Fruit fly (Drosophila melanogaster) whole organism, embryonic: ENCODE data around the gene RpS17.

Source experiments
- C15 ChIP-seq: fragments of 200-800 bp; sonication (Bioruptor generic); IDR thresholded peaks from 3 replicates; pipeline ENCODE4 v1.3.6; 2022; ENCODE audit warnings: missing biosample characterization, missing genetic modification characterization
- CG10959 ChIP-seq: fragments of 200-800 bp; sonication (Bioruptor generic); IDR thresholded peaks from 2 replicates; pipeline ENCODE4 v1.3.6; 2022; ENCODE audit warnings: missing biosample characterization, missing genetic modification characterization
- CG11504 ChIP-seq: fragments of 200-800 bp; sonication (Bioruptor generic); optimal IDR thresholded peaks from 3 replicates; lab custom pipeline; 2019; ENCODE audit warnings: missing biosample characterization, mild to moderate bottlenecking, missing genetic modification characterization, moderate library complexity
- CG13894 ChIP-seq: fragments of 200-800 bp; sonication (Bioruptor generic); optimal IDR thresholded peaks from 3 replicates; lab custom pipeline; 2018; ENCODE audit warnings: missing biosample characterization, mild to moderate bottlenecking, missing genetic modification characterization, moderate library complexity
- CG14014 ChIP-seq: fragments of 200-800 bp; sonication (Bioruptor generic); IDR thresholded peaks from 2 replicates; pipeline ENCODE4 v1.3.6; 2022; ENCODE audit warnings: missing biosample characterization, missing genetic modification characterization
- CG14667 ChIP-seq: fragments of 200-800 bp; sonication (Bioruptor generic); IDR thresholded peaks from 2 replicates; pipeline ENCODE4 v1.3.6; 2022; ENCODE audit warnings: missing biosample characterization, missing genetic modification characterization
- CG15479 ChIP-seq: fragments of 200-800 bp; sonication (Bioruptor generic); optimal IDR thresholded peaks from 3 replicates; lab custom pipeline; 2019; ENCODE audit warnings: missing biosample characterization, mild to moderate bottlenecking, missing genetic modification characterization, moderate library complexity
- CG15601 ChIP-seq: fragments of 200-800 bp; sonication (Bioruptor generic); optimal IDR thresholded peaks from 3 replicates; lab custom pipeline; 2019; ENCODE audit warnings: missing biosample characterization, mild to moderate bottlenecking, missing genetic modification characterization, moderate library complexity
- CG16815 ChIP-seq: fragments of 200-800 bp; sonication (Bioruptor generic); optimal IDR thresholded peaks from 3 replicates; lab custom pipeline; 2017; ENCODE audit warnings: missing biosample characterization, mild to moderate bottlenecking, missing genetic modification characterization
- CG17359 ChIP-seq: fragments of 200-800 bp; sonication (Bioruptor generic); optimal IDR thresholded peaks from 3 replicates; lab custom pipeline; 2018; ENCODE audit warnings: missing biosample characterization, mild to moderate bottlenecking, missing genetic modification characterization, moderate library complexity
- CG17361 ChIP-seq: fragments of 200-800 bp; sonication (Bioruptor generic); IDR thresholded peaks from 3 replicates; pipeline ENCODE4 v1.3.6; 2022; ENCODE audit warnings: missing biosample characterization, missing genetic modification characterization
- CG18011 ChIP-seq: fragments of 200-800 bp; sonication (Bioruptor generic); optimal IDR thresholded peaks from 2 replicates; lab custom pipeline; 2017; ENCODE audit warnings: missing biosample characterization, missing genetic modification characterization, mild to moderate bottlenecking, moderate library complexity, missing genotype
- CG3163 ChIP-seq: fragments of 200-800 bp; sonication (Bioruptor generic); optimal IDR thresholded peaks from 3 replicates; lab custom pipeline; 2016; ENCODE audit warnings: missing biosample characterization, missing genetic modification characterization
- CG33213 ChIP-seq: fragments of 200-800 bp; sonication (Bioruptor generic); optimal IDR thresholded peaks from 3 replicates; lab custom pipeline; 2016; ENCODE audit warnings: missing biosample characterization, missing genetic modification characterization
- CG34224 ChIP-seq: fragments of 200-800 bp; sonication (Bioruptor generic); IDR thresholded peaks from 3 replicates; pipeline ENCODE4 v1.3.6; 2022; ENCODE audit warnings: missing biosample characterization, missing genetic modification characterization; ENCODE audit not compliant: partially characterized antibody
- CG3847 ChIP-seq: fragments of 200-800 bp; sonication (Bioruptor generic); IDR thresholded peaks from 2 replicates; pipeline ENCODE4 v1.3.6; 2022; ENCODE audit warnings: missing biosample characterization, missing genetic modification characterization
- CG4328 ChIP-seq: fragments of 200-800 bp; sonication (Bioruptor generic); optimal IDR thresholded peaks from 3 replicates; lab custom pipeline; 2017; ENCODE audit warnings: missing biosample characterization, missing genetic modification reagents, missing genetic modification characterization
- CG5245 ChIP-seq: fragments of 200-800 bp; sonication (Bioruptor generic); optimal IDR thresholded peaks from 3 replicates; lab custom pipeline; 2016; ENCODE audit warnings: missing biosample characterization, missing genetic modification characterization
- CG6813 ChIP-seq: fragments of 200-800 bp; sonication (Bioruptor generic); optimal IDR thresholded peaks from 2 replicates; lab custom pipeline; 2017; ENCODE audit warnings: missing biosample characterization, missing genetic modification characterization, mild to moderate bottlenecking, moderate library complexity, missing genetic modification reagents
- CG8290 ChIP-seq, 3 experiments: fragments of 200-800 bp; sonication (Bioruptor generic); optimal IDR thresholded peaks; 2 replicates each; lab custom pipeline; 2016 to 2019; ENCODE audit warnings: missing biosample characterization in 3 of 3, missing genetic modification characterization in 3 of 3, mild to moderate bottlenecking in 2 of 3, moderate library complexity in 1 of 3
- CG8478 ChIP-seq: fragments of >200 bp; optimal IDR thresholded peaks from 2 replicates; lab custom pipeline; 2018
- Gsc ChIP-seq: fragments of 200-800 bp; sonication (Bioruptor generic); IDR thresholded peaks from 2 replicates; pipeline ENCODE4 v1.3.6; 2022; ENCODE audit warnings: missing biosample characterization, missing genetic modification characterization
- H2.0 ChIP-seq: fragments of 200-800 bp; sonication (Bioruptor generic); IDR thresholded peaks from 2 replicates; pipeline ENCODE4 v1.3.6; 2022; ENCODE audit warnings: missing biosample characterization, missing genetic modification characterization
- HHEX ChIP-seq: fragments of 200-800 bp; sonication (Bioruptor generic); optimal IDR thresholded peaks from 3 replicates; lab custom pipeline; 2017; ENCODE audit warnings: missing biosample characterization, mild to moderate bottlenecking, missing genetic modification characterization, missing genetic modification reagents
- Lhr ChIP-seq: fragments of 200-800 bp; sonication (Bioruptor generic); optimal IDR thresholded peaks from 3 replicates; lab custom pipeline; 2017; ENCODE audit warnings: mild to moderate bottlenecking, missing biosample characterization, missing genetic modification reagents, missing genetic modification characterization
- MTF-1 ChIP-seq: fragments of 200-800 bp; sonication (Bioruptor generic); optimal IDR thresholded peaks from 2 replicates; lab custom pipeline; 2018; ENCODE audit warnings: missing biosample characterization, mild to moderate bottlenecking, missing genetic modification characterization, borderline replicate concordance
- Med ChIP-seq: fragments of 200-800 bp; sonication (Bioruptor generic); peaks from one replicate; lab custom pipeline; 2016; ENCODE audit warnings: missing biosample characterization, missing genetic modification characterization, mild to moderate bottlenecking, inconsistent platforms, moderate library complexity
- Meics ChIP-seq: fragments of 200-800 bp; sonication (Bioruptor generic); optimal IDR thresholded peaks from 2 replicates; lab custom pipeline; 2017; ENCODE audit warnings: missing biosample characterization, mild to moderate bottlenecking, missing genetic modification characterization
- Oaz ChIP-seq: fragments of 200-800 bp; sonication (Bioruptor generic); IDR thresholded peaks from 2 replicates; pipeline ENCODE4 v1.3.6; 2022; ENCODE audit warnings: missing biosample characterization, missing genetic modification characterization
- Ptx1 ChIP-seq: fragments of 200-800 bp; sonication (Bioruptor generic); IDR thresholded peaks from 2 replicates; pipeline ENCODE4 v1.3.6; 2022; ENCODE audit warnings: missing biosample characterization, missing genetic modification characterization
- Rfx ChIP-seq: fragments of 200-800 bp; sonication (Bioruptor generic); IDR thresholded peaks from 2 replicates; pipeline ENCODE4 v1.3.6; 2022; ENCODE audit warnings: missing biosample characterization, missing genetic modification characterization
- Scr ChIP-seq: fragments of 200-800 bp; sonication (Bioruptor generic); IDR thresholded peaks from 2 replicates; pipeline ENCODE4 v1.3.6; 2022; ENCODE audit warnings: missing biosample characterization, missing genetic modification characterization; ENCODE audit not compliant: partially characterized antibody
- Spps ChIP-seq: fragments of 200-800 bp; sonication (Bioruptor generic); optimal IDR thresholded peaks from 2 replicates; lab custom pipeline; 2018; ENCODE audit warnings: missing biosample characterization, mild to moderate bottlenecking, missing genetic modification characterization
- Stat92E ChIP-seq, 3 experiments: fragments of >200 bp in 2 of 3; fragments of 200-800 bp in 1 of 3; sonication (Bioruptor generic) in 1 of 3; optimal IDR thresholded peaks; 2 replicates each; lab custom pipeline; 2017 to 2019; ENCODE audit warnings: missing biosample characterization in 3 of 3, missing genetic modification characterization in 3 of 3, mild to moderate bottlenecking in 1 of 3, moderate library complexity in 1 of 3
- Usf ChIP-seq: fragments of 200-800 bp; sonication (Bioruptor generic); optimal IDR thresholded peaks from 2 replicates; lab custom pipeline; 2017; ENCODE audit warnings: missing genotype, missing biosample characterization, missing genetic modification characterization
- Vsx1 ChIP-seq: fragments of 200-800 bp; sonication (Bioruptor generic); optimal IDR thresholded peaks from 2 replicates; lab custom pipeline; 2017; ENCODE audit warnings: missing biosample characterization, mild to moderate bottlenecking, missing genetic modification characterization, missing genetic modification reagents
- chm ChIP-seq: fragments of 200-800 bp; sonication (Bioruptor generic); IDR thresholded peaks from 2 replicates; pipeline ENCODE4 v1.3.6; 2022; ENCODE audit warnings: missing biosample characterization, missing genetic modification characterization
- dpn ChIP-seq, 2 experiments: fragments of 200-800 bp; sonication (Bioruptor generic); optimal IDR thresholded peaks; 3 replicates each; lab custom pipeline; 2016; ENCODE audit warnings: missing biosample characterization in 2 of 2, missing genetic modification characterization in 2 of 2
- gcm2 ChIP-seq: fragments of 200-800 bp; sonication (Bioruptor generic); optimal IDR thresholded peaks from 2 replicates; lab custom pipeline; 2016; ENCODE audit warnings: missing biosample characterization, missing genetic modification characterization
- hkb ChIP-seq, 2 experiments: fragments of 200-800 bp in 1 of 2; fragments of >200 bp in 1 of 2; sonication (Bioruptor generic) in 1 of 2; IDR thresholded peaks in 1 of 2; optimal IDR thresholded peaks in 1 of 2; 2 replicates each; pipeline versions ENCODE4 v1.3.6 to Lab custom; 2017 to 2022; ENCODE audit warnings: missing biosample characterization in 1 of 2, missing genetic modification characterization in 1 of 2
- hth ChIP-seq: fragments of >200 bp; optimal IDR thresholded peaks from 2 replicates; lab custom pipeline; 2017; ENCODE audit warnings: inconsistent platforms
- kay ChIP-seq: fragments of 200-800 bp; sonication (Bioruptor generic); optimal IDR thresholded peaks from 2 replicates; lab custom pipeline; 2016; ENCODE audit warnings: missing biosample characterization, missing genetic modification characterization
- knrl ChIP-seq: fragments of 200-800 bp; sonication (Bioruptor generic); IDR thresholded peaks from 3 replicates; pipeline ENCODE4 v1.3.6; 2022; ENCODE audit warnings: missing biosample characterization, missing genetic modification characterization; ENCODE audit not compliant: partially characterized antibody
- lilli ChIP-seq: fragments of 200-800 bp; sonication (Bioruptor generic); optimal IDR thresholded peaks from 3 replicates; lab custom pipeline; 2016; ENCODE audit warnings: missing biosample characterization, missing genetic modification characterization
- pho ChIP-seq: fragments of 200-800 bp; sonication (Bioruptor generic); optimal IDR thresholded peaks from 2 replicates; lab custom pipeline; 2016; ENCODE audit warnings: missing biosample characterization, missing genetic modification characterization
- pita ChIP-seq: fragments of 200-800 bp; sonication (Bioruptor generic); optimal IDR thresholded peaks from 2 replicates; lab custom pipeline; 2017; ENCODE audit warnings: missing biosample characterization, mild to moderate bottlenecking, missing genetic modification characterization
- repo ChIP-seq: fragments of 200-800 bp; sonication (Bioruptor generic); optimal IDR thresholded peaks from 2 replicates; lab custom pipeline; 2016; ENCODE audit warnings: missing biosample characterization, missing genetic modification characterization
- sim ChIP-seq: fragments of 200-800 bp; sonication (Bioruptor generic); IDR thresholded peaks from 2 replicates; pipeline ENCODE4 v1.3.6; 2022; ENCODE audit warnings: missing biosample characterization, missing genetic modification characterization
- tin ChIP-seq: fragments of 200-800 bp; sonication (Bioruptor generic); optimal IDR thresholded peaks from 3 replicates; lab custom pipeline; 2016; ENCODE audit warnings: missing biosample characterization, missing genetic modification characterization
- trh ChIP-seq: fragments of 200-800 bp; sonication (Bioruptor generic); optimal IDR thresholded peaks from 2 replicates; lab custom pipeline; 2016; ENCODE audit warnings: missing biosample characterization, missing genetic modification characterization

The RpS17 gene

DNA sequence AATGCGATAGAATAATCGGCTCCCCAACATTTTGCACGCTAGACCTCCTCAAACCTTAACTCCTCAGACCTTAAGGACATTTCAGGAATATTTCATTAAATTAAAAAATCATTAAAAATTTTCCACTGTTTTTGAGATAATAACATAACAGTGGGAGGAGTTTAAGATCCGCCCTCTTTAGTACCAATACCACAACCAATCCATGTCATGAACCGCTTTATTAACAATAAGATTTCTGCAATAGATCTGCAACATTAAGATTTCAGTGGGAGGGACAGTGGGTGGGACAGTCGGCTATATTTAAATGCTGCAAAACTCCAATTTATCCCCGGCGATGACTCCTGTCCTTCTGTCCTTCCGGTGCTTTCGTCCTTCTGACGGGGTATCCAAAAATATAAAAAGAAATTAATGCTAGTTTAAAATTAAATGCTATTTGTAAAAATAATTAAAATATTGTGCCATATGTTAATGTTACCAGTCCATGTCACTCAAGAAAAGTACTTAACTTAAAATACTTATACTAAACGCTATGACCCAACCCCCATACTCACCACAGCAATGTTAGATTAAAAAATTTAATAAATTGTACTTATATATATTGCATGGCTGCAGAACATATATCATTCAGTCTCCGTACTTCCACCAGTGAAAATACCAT is 13.1 kb upstream of the RpS17 start, which contains the start of gene Srg3 (continued):
- TF ChIP-seq pita (GFP tag; lab: Kevin White, UChicago) (peak; percentile 20), CG34224 (GFP tag; lab: Robert Waterston, UW) (no peak), pho (no peak), CG17359 (tag; lab: Kevin White, UChicago) (no peak), CG14667 (GFP tag; lab: Robert Waterston, UW) (no peak), Spps (tag; lab: Kevin White, UChicago) (no peak), sim (GFP tag; lab: Robert Waterston, UW) (no peak), CG8478 (lab: Kevin White, UChicago) (no peak), H2.0 (peak; percentile 19; the same call in 1 of the 2 replicates), hkb (optimal IDR thresholded peaks at IDR 0.05; lab: Kevin White, UChicago) (peak; percentile 53), hkb (GFP tag; IDR thresholded peaks at IDR 0.05; lab: Robert Waterston, UW) (0 out of 2 replicates have a peak, but pooled peaks have one; percentile 6), CG16815 (GFP tag; lab: Kevin White, UChicago) (no peak), Med (peak; percentile 43), CG14014 (GFP tag; lab: Robert Waterston, UW) (0 out of 2 replicates have a peak, but pooled peaks have one; percentile 6), Gsc (GFP tag; lab: Robert Waterston, UW) (no peak), CG4328 (GFP tag; lab: Kevin White, UChicago) (no peak), CG11504 (tag; lab: Kevin White, UChicago) (peak; percentile 6), hth (lab: Kevin White, UChicago) (no peak), CG3163 (GFP tag; lab: Kevin White, UChicago) (no peak), CG6813 (GFP tag; lab: Kevin White, UChicago) (no peak), Rfx (0 out of 2 replicates have a peak, but pooled peaks have one; percentile 4), chm (GFP tag; lab: Robert Waterston, UW) (no peak), Ptx1 (GFP tag; lab: Robert Waterston, UW) (no peak), gcm2 (GFP tag; lab: Kevin White, UChicago) (no peak), CG17361 (GFP tag; lab: Robert Waterston, UW) (no peak), CG15479 (GFP tag; lab: Kevin White, UChicago) (no peak), CG13894 (tag; lab: Kevin White, UChicago) (no peak), kay (no peak), HHEX (no peak), CG8290 (GFP tag; optimal IDR thresholded peaks at IDR 0.05; lab: Kevin White, UChicago) (no peak), CG8290 (tag; optimal IDR thresholded peaks at IDR 0.05; lab: Kevin White, UChicago) (peak in 1 of 2 experiments; percentile 43), trh (no peak), C15 (GFP tag; lab: Robert Waterston, UW) (no peak), CG3847 (GFP tag; lab: Robert Waterston, UW) (no peak), CG18011 (GFP tag; lab: Kevin White, UChicago) (peak; percentile 13), Oaz (0 out of 2 replicates have a peak, but pooled peaks have one; percentile 12), Meics (GFP tag; lab: Kevin White, UChicago) (no peak), MTF-1 (no peak), Lhr (no peak)

DNA sequence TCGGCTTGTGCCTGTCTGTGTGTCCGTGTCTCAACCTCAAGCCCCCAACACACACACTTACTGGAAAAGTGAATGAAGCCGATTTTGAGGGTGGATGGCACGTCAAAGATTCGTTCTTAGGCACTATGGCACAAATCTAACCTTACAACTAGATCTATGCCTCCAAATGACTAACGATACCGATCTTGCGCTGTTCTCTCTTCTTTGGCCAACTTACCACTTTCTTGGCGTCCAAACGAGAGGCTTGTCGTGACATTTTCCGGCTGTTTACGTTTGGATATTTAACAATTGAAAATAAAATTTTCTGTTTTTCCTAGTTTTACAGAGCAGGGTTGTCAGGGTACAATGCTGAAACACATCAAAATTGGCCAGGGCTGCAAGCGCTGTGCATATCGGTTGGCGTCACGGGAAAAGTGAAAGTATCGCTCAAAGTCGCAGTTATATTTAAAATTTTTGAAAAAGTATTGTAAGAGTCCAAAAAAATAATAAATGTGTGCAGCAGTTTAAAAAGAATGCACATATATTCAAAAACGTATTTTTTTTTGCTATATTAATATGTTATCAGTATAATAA is 12.4 kb upstream of the RpS17 start, which contains the start of the genes Bet3 and Nf-YA:
Bet3 (minus strand) TSS at position 361 of the 573 bp plus-strand sequence.
Nf-YA (minus strand) TSS at position 361 of the 573 bp plus-strand sequence.
- TF ChIP-seq CG17361 (GFP tag; lab: Robert Waterston, UW) (peak; percentile 48), Usf (no peak), CG33213 (GFP tag; lab: Kevin White, UChicago) (peak; percentile 27), Scr (GFP tag; lab: Robert Waterston, UW) (peak; percentile 82), CG5245 (GFP tag; lab: Kevin White, UChicago) (no peak), CG15601 (tag; lab: Kevin White, UChicago) (peak; percentile 10), Stat92E (GFP tag; optimal IDR thresholded peaks at IDR 0.05; lab: Kevin White, UChicago) (no peak), repo (no peak), knrl (GFP tag; lab: Robert Waterston, UW) (peak; percentile 90), dpn (GFP tag; optimal IDR thresholded peaks at IDR 0.05; lab: Kevin White, UChicago) (peak; percentile 65 to 68), lilli (GFP tag; lab: Kevin White, UChicago) (peak; percentile 70), Vsx1 (no peak), tin (GFP tag; lab: Kevin White, UChicago) (peak; percentile 72), CG10959 (GFP tag; lab: Robert Waterston, UW) (no peak)
